Worm (Caenorhabditis elegans) whole organism, dauer: ENCODE measurements around the gene srh-31.

Experiments used
- unc-62 ChIP-seq: sonication (generic microtip); optimal IDR thresholded peaks from 2 replicates; lab custom pipeline; 2017; ENCODE audit warnings: missing biosample characterization, missing genetic modification reagents, missing genetic modification characterization

Gene srh-31

ce11 chrV:17707022-17707421, at the start of gene srh-31:
TSS of gene srh-31 (plus strand) at chrV:17707322.
- no peak for TF ChIP-seq unc-62 (GFP tag; lab: Kevin White, UChicago)

DNA sequence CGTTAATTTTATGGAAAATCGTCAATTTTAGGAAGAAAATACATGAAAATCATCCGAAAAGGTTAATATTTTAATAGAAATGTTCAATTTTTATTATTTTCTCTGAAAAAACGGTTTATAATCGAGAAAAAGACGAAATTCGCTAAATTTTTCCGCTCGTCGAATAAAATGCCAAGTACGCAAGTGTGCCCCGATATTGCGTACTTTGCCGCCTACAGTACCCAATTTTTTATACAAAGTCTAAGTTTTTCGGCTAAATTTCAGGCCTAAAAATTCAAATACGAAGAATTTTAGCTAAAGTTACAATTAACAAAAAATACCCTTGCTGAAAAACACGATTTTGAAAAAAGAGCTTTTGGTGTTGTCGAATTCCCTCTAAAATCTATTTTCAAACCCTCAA, 48.3 kb upstream of the srh-31 start:
- no peak for TF ChIP-seq unc-62 (GFP tag; lab: Kevin White, UChicago)

DNA sequence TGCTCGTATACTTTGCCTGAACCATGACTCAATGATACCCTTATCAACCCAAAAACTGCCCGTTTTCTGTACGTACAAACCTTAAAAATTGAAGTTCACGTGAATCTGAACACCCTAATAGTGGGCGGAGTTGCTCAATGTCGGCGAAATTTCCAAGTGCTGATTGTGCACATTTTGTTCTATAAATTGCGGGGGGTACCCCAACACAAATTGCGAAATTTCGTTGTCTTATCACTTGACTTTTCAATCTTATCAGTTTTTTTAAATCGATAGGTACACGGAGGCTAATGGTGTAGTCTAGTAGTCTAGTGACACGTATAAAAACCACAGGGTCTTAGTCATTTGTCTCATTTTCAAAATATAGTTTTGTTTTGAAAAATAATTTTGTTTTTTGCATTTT, 47.9 kb upstream of the srh-31 start, which contains the start of gene fbxa-108:
Gene fbxa-108, minus strand, starts transcription at position 158 of the 400 bp plus-strand sequence.
- TF ChIP-seq unc-62 (GFP tag; lab: Kevin White, UChicago), result no peak

- no peak for TF ChIP-seq unc-62 (GFP tag; lab: Kevin White, UChicago)
Observed at ce11 chrV:17660003-17660402, 47.1 kb upstream of the srh-31 start, which contains the start of gene dgat-2. TSS of gene dgat-2 (plus strand) at chrV:17660303.

DNA sequence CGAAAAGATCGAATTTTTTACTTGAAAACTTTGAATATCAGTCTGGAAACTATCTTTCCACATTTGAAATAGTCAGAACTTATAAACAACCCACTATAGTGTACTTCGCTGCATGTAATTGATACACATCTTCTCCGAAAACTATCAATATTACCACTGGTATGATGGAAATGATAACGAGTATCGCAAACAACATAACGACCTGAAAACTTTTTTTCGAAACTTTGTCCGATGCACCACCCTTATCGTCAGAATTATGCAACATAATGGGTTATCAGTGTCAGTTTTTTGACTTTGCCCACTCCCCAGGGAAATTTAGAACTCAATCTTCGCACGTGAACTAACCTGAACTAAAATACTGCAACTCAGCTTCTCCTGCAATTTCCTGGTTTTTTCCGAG, 44.9 kb upstream of the srh-31 start:
- no peak for TF ChIP-seq unc-62 (GFP tag; lab: Kevin White, UChicago)

DNA sequence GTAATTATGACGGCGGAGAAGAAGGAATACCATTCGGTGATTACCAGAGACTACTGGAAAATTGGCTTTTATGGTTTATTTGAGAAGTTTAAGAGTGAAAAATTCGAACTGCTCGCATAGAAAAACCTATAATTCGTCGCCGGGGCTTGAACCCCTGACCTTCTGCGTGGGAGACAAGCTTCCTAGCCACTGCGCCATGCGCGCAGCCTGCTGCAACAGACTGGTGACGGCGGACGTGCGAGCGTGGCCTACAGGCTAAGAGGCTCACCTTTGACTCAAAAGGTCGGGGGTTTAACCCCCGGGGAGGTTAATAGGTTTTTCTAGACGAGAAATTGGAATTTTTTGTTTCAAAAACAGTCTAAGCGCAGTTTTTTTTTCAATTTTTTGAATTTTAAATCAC, 42.8 kb upstream of the srh-31 start:
- no peak for TF ChIP-seq unc-62 (GFP tag; lab: Kevin White, UChicago)

DNA sequence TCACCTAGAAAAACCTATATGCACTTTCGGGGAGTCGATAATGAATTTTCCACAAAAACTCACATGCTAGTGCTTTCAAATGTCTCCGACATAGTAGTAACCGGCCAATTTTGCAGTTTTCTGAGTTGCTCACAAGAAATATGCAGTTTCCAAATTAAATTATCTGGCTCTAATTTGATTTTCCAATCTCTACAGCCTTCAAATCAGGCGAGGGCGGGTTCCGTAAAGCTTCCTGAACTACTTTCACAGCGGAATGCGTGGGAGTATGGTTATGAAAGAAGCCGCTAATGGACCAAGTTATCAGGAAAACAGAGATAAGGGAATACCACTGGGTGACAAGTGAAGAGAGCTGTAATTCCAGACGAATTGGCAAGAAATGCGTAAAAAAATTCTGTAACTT, 41.2 kb upstream of the srh-31 start, which contains the start of gene F59A1.11:
Gene F59A1.11, minus strand, starts transcription at position 101 of the 400 bp plus-strand sequence.
- TF ChIP-seq unc-62 (GFP tag; lab: Kevin White, UChicago), result no peak

ce11 chrV:17667676-17668075, 39.4 kb upstream of the srh-31 start, which contains the start of gene F59A1.12:
TSS of gene F59A1.12 (minus strand) at chrV:17667776.
- TF ChIP-seq unc-62 (GFP tag; lab: Kevin White, UChicago), result no peak

DNA sequence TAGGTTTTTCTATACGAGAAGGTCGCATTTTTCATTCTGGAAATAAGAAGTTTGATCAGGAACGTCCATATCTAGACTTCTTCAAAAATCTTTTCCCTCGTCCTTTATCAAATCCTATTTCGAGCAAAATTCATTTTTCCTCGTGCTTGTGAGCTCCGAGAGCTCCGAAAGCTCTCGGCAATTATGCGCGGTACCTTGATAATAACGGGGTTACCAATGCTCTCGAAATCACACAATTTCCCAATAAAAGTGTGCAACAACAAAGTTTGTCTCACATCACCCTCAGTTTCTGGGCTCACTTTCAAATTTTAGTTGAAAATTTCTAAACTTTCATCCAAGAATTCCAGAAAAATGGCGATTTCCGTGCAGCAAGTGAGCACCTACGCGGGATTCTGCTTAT, 38.6 kb upstream of the srh-31 start, which contains the start of gene str-89:
Gene str-89, plus strand, starts transcription at position 301 of the 400 bp plus-strand sequence.
- no peak for TF ChIP-seq unc-62 (GFP tag; lab: Kevin White, UChicago)

- TF ChIP-seq unc-62 (GFP tag; lab: Kevin White, UChicago), result no peak
Observed at ce11 chrV:17673343-17673742, 33.8 kb upstream of the srh-31 start, which contains the start of gene str-93. TSS of gene str-93 (minus strand) at chrV:17673443.

DNA sequence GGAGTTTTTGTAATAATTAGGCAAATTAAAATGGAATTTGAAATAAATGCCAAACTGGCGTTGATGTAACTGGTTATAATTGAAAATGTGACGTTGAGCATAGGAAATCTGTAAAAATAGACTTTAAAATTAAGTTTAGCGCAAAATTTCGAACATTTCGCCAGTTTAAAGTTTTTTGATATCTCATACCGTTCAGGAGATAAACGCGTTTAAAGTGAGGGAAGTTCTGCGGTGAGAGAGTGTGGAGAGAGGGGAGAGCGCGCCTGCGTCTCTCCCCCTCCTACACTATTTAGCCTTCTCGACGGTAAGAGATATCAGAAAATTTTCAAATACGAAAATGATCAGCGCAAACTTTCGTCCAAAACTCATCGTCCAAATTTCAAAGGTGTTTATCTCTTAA, 30.6 kb upstream of the srh-31 start, which contains the start of gene str-92:
Gene str-92, minus strand, starts transcription at position 101 of the 400 bp plus-strand sequence.
- no peak for TF ChIP-seq unc-62 (GFP tag; lab: Kevin White, UChicago)

DNA sequence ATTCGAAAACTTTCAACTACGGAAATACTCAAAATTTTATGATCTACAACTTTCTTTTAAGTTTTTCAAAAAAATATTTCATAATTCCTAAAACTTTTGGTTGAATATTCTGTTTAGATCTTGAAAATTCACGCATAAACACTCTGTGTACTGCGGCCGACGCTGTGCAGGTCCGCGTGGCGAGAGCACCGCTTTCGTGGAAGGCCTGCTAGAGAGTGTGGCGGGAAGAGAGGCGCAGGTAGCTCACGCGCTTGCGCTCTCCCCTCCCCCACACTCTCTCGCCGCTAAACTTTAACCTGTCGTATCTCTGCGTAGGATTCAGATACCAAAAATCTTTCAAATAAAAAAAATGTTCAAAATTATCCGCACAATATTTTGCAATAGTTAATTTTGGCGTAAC, 23.8 kb upstream of the srh-31 start:
- TF ChIP-seq unc-62 (GFP tag; lab: Kevin White, UChicago), result no peak

ce11 chrV:17683763-17684162, 23.4 kb upstream of the srh-31 start, which contains the start of gene F59A1.15:
TSS of gene F59A1.15 (minus strand) at chrV:17683863.
- no peak for TF ChIP-seq unc-62 (GFP tag; lab: Kevin White, UChicago)

ce11 chrV:17684857-17685256, 22.3 kb upstream of the srh-31 start, which contains the start of the genes F59A1.16 and F59A1.6:
TSS of gene F59A1.16 (minus strand) at chrV:17684957.
TSS of gene F59A1.6 (plus strand) at chrV:17685141.
- TF ChIP-seq unc-62 (GFP tag; lab: Kevin White, UChicago), result no peak

ce11 chrV:17686852-17687251, 20.3 kb upstream of the srh-31 start, which contains the start of gene F59A1.18:
TSS of gene F59A1.18 (minus strand) at chrV:17686952.
- TF ChIP-seq unc-62 (GFP tag; lab: Kevin White, UChicago), result no peak

- TF ChIP-seq unc-62 (GFP tag; lab: Kevin White, UChicago), result no peak
Observed at ce11 chrV:17690922-17691321, 16.2 kb upstream of the srh-31 start, which contains the start of gene F59A1.13. TSS of gene F59A1.13 (minus strand) at chrV:17691022.

ce11 chrV:17694260-17694659, 12.9 kb upstream of the srh-31 start:
- no peak for TF ChIP-seq unc-62 (GFP tag; lab: Kevin White, UChicago)
